Fruit fly (Drosophila melanogaster): Measurements from ENCODE around the gene ppan.

ppan gene

DNA sequence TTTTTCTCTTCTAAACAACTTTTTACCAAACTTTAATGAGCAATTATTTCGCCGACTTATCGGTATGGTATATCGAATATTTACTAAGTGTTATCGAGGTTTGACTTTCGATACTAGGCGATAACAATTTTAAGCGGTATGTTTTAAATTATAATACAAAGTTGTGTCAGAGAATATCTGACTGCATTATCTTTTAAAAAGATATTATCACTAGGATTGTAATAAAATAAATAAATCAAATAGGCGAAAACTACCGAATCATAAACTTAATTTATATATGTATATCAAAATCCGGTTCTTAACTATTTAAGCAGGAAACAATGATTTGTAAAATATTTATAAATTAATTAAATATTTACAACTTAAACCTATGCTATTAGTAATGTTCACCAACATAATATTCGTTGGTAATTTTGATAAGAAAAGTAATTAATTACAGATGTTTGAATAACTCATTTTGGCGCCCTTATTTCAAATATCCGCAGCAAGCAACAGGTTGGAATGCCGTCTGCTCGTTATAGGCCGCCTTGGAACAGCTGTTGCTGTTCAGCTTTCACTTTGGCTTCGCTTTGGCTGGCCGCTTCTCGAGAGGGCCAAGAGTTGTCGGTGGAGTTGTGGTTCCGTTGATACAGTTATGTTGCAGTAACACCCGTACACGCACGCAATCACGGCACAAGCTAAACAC is 8.0 kb upstream of the ppan start, which contains the start of the genes Sec15 and rtet (continued):
- TF ChIP-seq CG6683 (GFP tag; optimal IDR thresholded peaks at IDR 0.05) (peak; percentile 2), disco-r (GFP tag; optimal IDR thresholded peaks at IDR 0.05) (no peak), klu (GFP tag; IDR thresholded peaks at IDR 0.05) (no peak), H15 (GFP tag; IDR thresholded peaks at IDR 0.05) (peak; percentile 47; the same call in 1 of the 3 replicates), wdn (GFP tag; IDR thresholded peaks at IDR 0.05) (0 out of 2 replicates have a peak, but pooled peaks have one; percentile 11), gcm2 (GFP tag; optimal IDR thresholded peaks at IDR 0.05) (no peak), CG9817 (tag; optimal IDR thresholded peaks at IDR 0.05) (peak; percentile 52), CG12391 (tag; optimal IDR thresholded peaks at IDR 0.05) (peak; percentile 77), Adf1 (GFP tag; IDR thresholded peaks at IDR 0.05) (no peak), cas (GFP tag; IDR thresholded peaks at IDR 0.05) (no peak), Aef1 (GFP tag; IDR thresholded peaks at IDR 0.05) (no peak), mirr (GFP tag; optimal IDR thresholded peaks at IDR 0.05) (peak; percentile 47), Ets65A (GFP tag) (peak; percentile 93), CG31365 (tag; optimal IDR thresholded peaks at IDR 0.05) (no peak), CG14441 (GFP tag; IDR thresholded peaks at IDR 0.05) (peak; percentile 58), CG1832 (GFP tag; optimal IDR thresholded peaks at IDR 0.05) (no peak), Gug (GFP tag; IDR thresholded peaks at IDR 0.05) (no peak), mld (GFP tag; IDR thresholded peaks at IDR 0.05; ENCODE audit: partially characterized antibody) (peak; percentile 46; the same call in 1 of the 3 replicates), HLH54F (GFP tag; optimal IDR thresholded peaks at IDR 0.05) (peak; percentile 40), CG43689 (GFP tag; IDR thresholded peaks at IDR 0.05) (no peak), dati (GFP tag; IDR thresholded peaks at IDR 0.05) (no peak), D19A (tag; optimal IDR thresholded peaks at IDR 0.05) (no peak), stwl (tag; optimal IDR thresholded peaks at IDR 0.05) (peak; percentile 44), CG6689 (GFP tag; IDR thresholded peaks at IDR 0.05) (no peak), corto (GFP tag; optimal IDR thresholded peaks at IDR 0.05) (no peak), Sry-β (GFP tag; optimal IDR thresholded peaks at IDR 0.05) (no peak), YL-1 (GFP tag; optimal IDR thresholded peaks at IDR 0.05) (peak; percentile 16), CG11696 (GFP tag; IDR thresholded peaks at IDR 0.05) (no peak), CG17612 (GFP tag; IDR thresholded peaks at IDR 0.05) (no peak), ken (GFP tag; IDR thresholded peaks at IDR 0.05) (peak; percentile 75), Bdp1 (GFP tag; optimal IDR thresholded peaks at IDR 0.05) (peak; percentile 10), fru (optimal IDR thresholded peaks at IDR 0.05) (no peak), Xrp1 (GFP tag; IDR thresholded peaks at IDR 0.05) (peak; percentile 80), ind (GFP tag; optimal IDR thresholded peaks at IDR 0.05) (peak; percentile 57), Hr39 (optimal IDR thresholded peaks at IDR 0.05) (no peak), scrt (GFP tag; optimal IDR thresholded peaks at IDR 0.05) (peak; percentile 97), ATbp (GFP tag; optimal IDR thresholded peaks at IDR 0.05) (no peak), sens (GFP tag) (peak; percentile 84), CG1792 (GFP tag; optimal IDR thresholded peaks at IDR 0.05) (peak; percentile 91), Chrac-16 (GFP tag; optimal IDR thresholded peaks at IDR 0.05) (peak; percentile 47), CG7839 (tag; optimal IDR thresholded peaks at IDR 0.05) (no peak), Hmr (GFP tag; optimal IDR thresholded peaks at IDR 0.05) (peak; percentile 46), CG13123 (GFP tag; optimal IDR thresholded peaks at IDR 0.05) (no peak), pum (GFP tag; optimal IDR thresholded peaks at IDR 0.05) (no peak), pros (GFP tag; optimal IDR thresholded peaks at IDR 0.05) (no peak), kah (GFP tag; optimal IDR thresholded peaks at IDR 0.05) (peak; percentile 98), crc (GFP tag; optimal IDR thresholded peaks at IDR 0.05) (no peak), C15 (GFP tag; IDR thresholded peaks at IDR 0.05) (no peak), CG6272 (GFP tag; IDR thresholded peaks at IDR 0.05) (peak; percentile 64), gce (GFP tag; IDR thresholded peaks at IDR 0.05) (no peak), CkIIα-i1 (GFP tag; IDR thresholded peaks at IDR 0.05) (no peak), slbo (GFP tag; IDR thresholded peaks at IDR 0.05) (peak; percentile 70)
